Worm (Caenorhabditis elegans) whole organism, mixed stage, embryonic: ENCODE data around the gene T10B10.8.

ENCODE experiments used
- blmp-1 ChIP-seq: fragments of 150-350 bp; optimal IDR thresholded peaks from 2 replicates; lab custom pipeline; 2014; ENCODE audit warnings: missing biosample characterization, missing genetic modification characterization
- cnd-1 ChIP-seq: fragments of 200-800 bp; sonication (Bioruptor generic); optimal IDR thresholded peaks from 2 replicates; lab custom pipeline; 2018; ENCODE audit warnings: mild to moderate bottlenecking, missing genetic modification characterization, missing compliant biosample characterization
- elt-1 ChIP-seq: sonication (generic microtip); optimal IDR thresholded peaks from 2 replicates; lab custom pipeline; 2017; ENCODE audit warnings: missing genetic modification characterization, mild to moderate bottlenecking, missing compliant biosample characterization, antibody characterized with exemption, moderate library complexity, borderline replicate concordance; ENCODE audit not compliant: insufficient read depth
- lin-32 ChIP-seq: fragments of 200-800 bp; sonication (Bioruptor generic); optimal IDR thresholded peaks from 2 replicates; lab custom pipeline; 2018; ENCODE audit warnings: mild to moderate bottlenecking, missing genetic modification characterization, missing compliant biosample characterization
- lsy-2 ChIP-seq: fragments of 150-350 bp; optimal IDR thresholded peaks from 2 replicates; lab custom pipeline; 2014; ENCODE audit warnings: missing biosample characterization, missing genetic modification characterization
- mep-1 ChIP-seq: fragments of 150-350 bp; optimal IDR thresholded peaks from 2 replicates; lab custom pipeline; 2017; ENCODE audit warnings: missing biosample characterization, missing genetic modification reagents, missing genetic modification characterization, inconsistent platforms
- nhr-12 ChIP-seq: fragments of 150-350 bp; optimal IDR thresholded peaks from 2 replicates; lab custom pipeline; 2014; ENCODE audit warnings: missing biosample characterization, missing genetic modification characterization
- nhr-237 ChIP-seq: fragments of 150-350 bp; optimal IDR thresholded peaks from 2 replicates; lab custom pipeline; 2014; ENCODE audit warnings: missing biosample characterization, missing genetic modification characterization
- nhr-28 ChIP-seq: fragments of 150-350 bp; optimal IDR thresholded peaks from 2 replicates; lab custom pipeline; 2014; ENCODE audit warnings: missing biosample characterization, missing genetic modification characterization
- sem-2 ChIP-seq: fragments of 200-800 bp; sonication (Bioruptor generic); optimal IDR thresholded peaks from 2 replicates; lab custom pipeline; 2018; ENCODE audit warnings: mild to moderate bottlenecking, missing genetic modification characterization, missing compliant biosample characterization
- snpc-4 ChIP-seq: fragments of 150-350 bp; optimal IDR thresholded peaks from 2 replicates; lab custom pipeline; 2014; ENCODE audit warnings: missing biosample characterization, missing genetic modification characterization
- tbx-8 ChIP-seq: fragments of 200-800 bp; sonication (Bioruptor generic); optimal IDR thresholded peaks from 2 replicates; lab custom pipeline; 2018; ENCODE audit warnings: mild to moderate bottlenecking, missing genetic modification characterization, moderate library complexity, missing compliant biosample characterization
- unc-62 ChIP-seq: fragments of 150-350 bp; optimal IDR thresholded peaks from 2 replicates; lab custom pipeline; 2014; ENCODE audit warnings: missing biosample characterization, missing genetic modification reagents, missing genetic modification characterization
- ztf-11 ChIP-seq: fragments of 150-350 bp; optimal IDR thresholded peaks from 2 replicates; lab custom pipeline; 2014; ENCODE audit warnings: missing biosample characterization, missing genetic modification characterization

- TF ChIP-seq lsy-2 (tag; lab: Kevin White, UChicago) (no peak), tbx-8 (GFP tag; lab: Kevin White, UChicago) (no peak), nhr-12 (tag; lab: Kevin White, UChicago) (no peak), nhr-28 (no peak), lin-32 (GFP tag; lab: Kevin White, UChicago) (no peak), unc-62 (GFP tag; lab: Kevin White, UChicago) (no peak), sem-2 (GFP tag; lab: Kevin White, UChicago) (no peak), nhr-237 (tag; lab: Kevin White, UChicago) (no peak), ztf-11 (tag; lab: Kevin White, UChicago) (no peak), blmp-1 (tag; lab: Kevin White, UChicago) (no peak), cnd-1 (tag; lab: Kevin White, UChicago) (no peak), elt-1 (no peak), mep-1 (no peak), snpc-4 (tag; lab: Kevin White, UChicago) (no peak)
Observed at ce11 chrX:15163118-15163517, 2.9 kb downstream of the T10B10.8 start.
